Worm (Caenorhabditis elegans) whole organism, L4 larva: ENCODE measurements around the gene F58G1.2.

Source experiments
- ZK337.2 ChIP-seq: fragments of 200-800 bp; sonication (Bioruptor generic); IDR thresholded peaks from 2 replicates; pipeline ENCODE4 v1.3.6; 2022; ENCODE audit warnings: missing genetic modification reagents, missing genetic modification characterization, missing compliant biosample characterization
- ceh-32 ChIP-seq: sonication (generic microtip); optimal IDR thresholded peaks from 2 replicates; lab custom pipeline; 2016; ENCODE audit warnings: mild to moderate bottlenecking, missing genetic modification characterization, missing compliant biosample characterization; ENCODE audit not compliant: poor library complexity
- ceh-82 ChIP-seq: sonication (generic microtip); optimal IDR thresholded peaks from 2 replicates; lab custom pipeline; 2017; ENCODE audit warnings: missing biosample characterization, missing genetic modification characterization
- daf-16 ChIP-seq, 3 experiments: sonication (generic microtip); optimal IDR thresholded peaks; 2 replicates each; lab custom pipeline; 2016 to 2017; ENCODE audit warnings: missing genetic modification characterization in 3 of 3, missing genetic modification reagents in 3 of 3, mild to moderate bottlenecking in 2 of 3, missing compliant biosample characterization in 2 of 3, missing biosample characterization in 1 of 3, moderate library complexity in 1 of 3
- egl-27 ChIP-seq: sonication (generic microtip); optimal IDR thresholded peaks from 3 replicates; lab custom pipeline; 2017; ENCODE audit warnings: missing biosample characterization, missing genetic modification reagents, missing genetic modification characterization
- fos-1 ChIP-seq: fragments of 150-350 bp; optimal IDR thresholded peaks from 2 replicates; lab custom pipeline; 2014; ENCODE audit warnings: missing biosample characterization, missing genetic modification characterization
- lin-39 ChIP-seq: fragments of 150-350 bp; optimal IDR thresholded peaks from 2 replicates; lab custom pipeline; 2014; ENCODE audit warnings: missing biosample characterization, missing genetic modification reagents, missing genetic modification characterization
- lir-3 ChIP-seq: sonication (generic microtip); optimal IDR thresholded peaks from 2 replicates; lab custom pipeline; 2016; ENCODE audit warnings: mild to moderate bottlenecking, missing genetic modification characterization, missing compliant biosample characterization
- nhr-11 ChIP-seq: fragments of 150-350 bp; optimal IDR thresholded peaks from 2 replicates; lab custom pipeline; 2014; ENCODE audit warnings: missing biosample characterization, missing genetic modification characterization
- nhr-77 ChIP-seq: fragments of 150-350 bp; optimal IDR thresholded peaks from 2 replicates; lab custom pipeline; 2014; ENCODE audit warnings: missing biosample characterization, missing genetic modification characterization
- pha-4 ChIP-seq, 2 experiments: fragments of 150-350 bp in 1 of 2; fragments of 200-800 bp in 1 of 2; sonication (Bioruptor generic) in 1 of 2; IDR thresholded peaks in 1 of 2; optimal IDR thresholded peaks in 1 of 2; 2 replicates each; pipeline versions ENCODE4 v1.3.6 to Lab custom; 2014 to 2022; ENCODE audit warnings: missing genetic modification characterization in 2 of 2, missing genetic modification reagents in 2 of 2, missing biosample characterization in 1 of 2, missing compliant biosample characterization in 1 of 2
- snpc-4 ChIP-seq: fragments of 150-350 bp; optimal IDR thresholded peaks from 2 replicates; lab custom pipeline; 2014; ENCODE audit warnings: missing biosample characterization, missing genetic modification characterization
- unc-130 ChIP-seq: sonication (generic microtip); optimal IDR thresholded peaks from 2 replicates; lab custom pipeline; 2016; ENCODE audit warnings: missing genetic modification reagents, missing genetic modification characterization, missing compliant biosample characterization
- zfp-3 ChIP-seq: fragments of 200-800 bp; sonication (Bioruptor generic); conservative IDR thresholded peaks from 2 replicates; pipeline ENCODE4 v1.3.6; 2022; ENCODE audit warnings: missing genetic modification reagents, missing genetic modification characterization, missing compliant biosample characterization

ce11 chrII:12918960-12919553 is at the start of gene F58G1.2, which contains the start of gene wago-4:
- TF ChIP-seq ceh-32: no peak
- no peak for TF ChIP-seq daf-16 (GFP tag; optimal IDR thresholded peaks at IDR 0.05; lab: Kevin White, UChicago)
- no peak for TF ChIP-seq daf-16 (tag; optimal IDR thresholded peaks at IDR 0.05; lab: Kevin White, UChicago)
- no peak for TF ChIP-seq ZK337.2 (GFP tag; lab: Robert Waterston, UW)
- no peak for TF ChIP-seq nhr-11 (tag; lab: Kevin White, UChicago)
- no peak for TF ChIP-seq snpc-4
- no peak for TF ChIP-seq zfp-3 (GFP tag; lab: Robert Waterston, UW)
- TF ChIP-seq egl-27: no peak
- TF ChIP-seq ceh-82 (tag; lab: Kevin White, UChicago): no peak
- no peak for TF ChIP-seq nhr-77 (tag; lab: Kevin White, UChicago)
- TF ChIP-seq unc-130 (GFP tag; lab: Kevin White, UChicago): peak; percentile 72
- no peak for TF ChIP-seq lir-3 (tag; lab: Kevin White, UChicago)
- TF ChIP-seq fos-1 (tag; lab: Kevin White, UChicago): no peak
- no peak for TF ChIP-seq pha-4 (GFP tag; IDR thresholded peaks at IDR 0.05; lab: Robert Waterston, UW)
- no peak for TF ChIP-seq pha-4 (tag; optimal IDR thresholded peaks at IDR 0.05; lab: Kevin White, UChicago)
- TF ChIP-seq lin-39 (tag; lab: Kevin White, UChicago): no peak
